Fruit fly (Drosophila melanogaster): ENCODE measurements around the gene CG7044.
A peak's percentile ranks its signal among the peaks of the same experiment; 100 is the strongest.

dm6 chr3R:21150090-21150489 is 48.6 kb upstream of the CG7044 start:
- TF ChIP-seq net (GFP tag; optimal IDR thresholded peaks at IDR 0.05) (no peak), svp (GFP tag) (peak; percentile 87), CG3919 (GFP tag; optimal IDR thresholded peaks at IDR 0.05) (peak; percentile 9), vri (GFP tag; optimal IDR thresholded peaks at IDR 0.05) (peak; percentile 85), dsx (GFP tag; optimal IDR thresholded peaks at IDR 0.05; ENCODE audit: poor library complexity, severe bottlenecking) (no peak), fd59A (GFP tag; optimal IDR thresholded peaks at IDR 0.05) (no peak), CG4318 (GFP tag; optimal IDR thresholded peaks at IDR 0.05) (no peak), CG10631 (GFP tag; optimal IDR thresholded peaks at IDR 0.05) (no peak), topi (GFP tag; optimal IDR thresholded peaks at IDR 0.05) (no peak), ss (GFP tag; optimal IDR thresholded peaks at IDR 0.05) (peak in 1 of 2 experiments; percentile 9), CG1621 (tag; optimal IDR thresholded peaks at IDR 0.05) (no peak)

Measured in whole organism, prepupa.